Comparison of ENCODE assay signal across 1 fruit fly cellular context in genomic region chr3R:4997399-4998203, dm6.
TF ChIP-seq lines count a peak whose summit lies in the region.

No protein-coding gene starts in this region.

TF ChIP-seq in whole organism, embryonic, 481 proteins besides CTCF, POLR2A, EP300 and RAD21 (continued from another document and continues in another):
- TF ChIP-seq vfl (GFP tag; optimal IDR thresholded peaks at IDR 0.05; lab: Kevin White, UChicago) (no peak), gfzf (GFP tag; optimal IDR thresholded peaks at IDR 0.05; lab: Kevin White, UChicago) (no peak), al (GFP tag; IDR thresholded peaks at IDR 0.05; lab: Robert Waterston, UW) (no peak), CG10959 (GFP tag; IDR thresholded peaks at IDR 0.05; lab: Robert Waterston, UW) (0 out of 2 replicates have a peak, but pooled peaks have one; percentile 43), Sin3A (optimal IDR thresholded peaks at IDR 0.05; lab: Kevin White, UChicago) (no peak), NC2β (GFP tag; optimal IDR thresholded peaks at IDR 0.05; lab: Kevin White, UChicago) (no peak), CG16815 (GFP tag; optimal IDR thresholded peaks at IDR 0.05; lab: Kevin White, UChicago) (no peak), fd102C (GFP tag; optimal IDR thresholded peaks at IDR 0.05; lab: Kevin White, UChicago) (no peak), CG42726 (GFP tag; IDR thresholded peaks at IDR 0.05; lab: Robert Waterston, UW; ENCODE audit: partially characterized antibody) (no peak), lab (GFP tag; optimal IDR thresholded peaks at IDR 0.05; lab: Kevin White, UChicago) (no peak), Dek (tag; optimal IDR thresholded peaks at IDR 0.05; lab: Kevin White, UChicago) (no peak), lola (GFP tag; optimal IDR thresholded peaks at IDR 0.05; lab: Kevin White, UChicago) (peak in 1 of 3 experiments; percentile 31), PHDP (tag; optimal IDR thresholded peaks at IDR 0.05; lab: Kevin White, UChicago) (no peak), NC2α (GFP tag; optimal IDR thresholded peaks at IDR 0.05; lab: Kevin White, UChicago) (no peak), Hmr (GFP tag; optimal IDR thresholded peaks at IDR 0.05; lab: Kevin White, UChicago) (no peak), dan (GFP tag; IDR thresholded peaks at IDR 0.05; lab: Robert Waterston, UW) (no peak; the same call in 1 of the 2 replicates), Myb (GFP tag; optimal IDR thresholded peaks at IDR 0.05; lab: Kevin White, UChicago) (no peak), ham (GFP tag; IDR thresholded peaks at IDR 0.05; lab: Robert Waterston, UW) (no peak), Aef1 (GFP tag; IDR thresholded peaks at IDR 0.05; lab: Robert Waterston, UW) (no peak), lmd (GFP tag; IDR thresholded peaks at IDR 0.05; lab: Robert Waterston, UW) (0 out of 2 replicates have a peak, but pooled peaks have one; percentile 4), tio (GFP tag; optimal IDR thresholded peaks at IDR 0.05; lab: Kevin White, UChicago) (peak; percentile 16), Jarid2 (GFP tag; optimal IDR thresholded peaks at IDR 0.05; lab: Kevin White, UChicago) (peak; percentile 11), btn (GFP tag; optimal IDR thresholded peaks at IDR 0.05; lab: Kevin White, UChicago) (no peak), CG17802 (tag; optimal IDR thresholded peaks at IDR 0.05; lab: Kevin White, UChicago) (no peak), C15 (GFP tag; IDR thresholded peaks at IDR 0.05; lab: Robert Waterston, UW) (no peak), sens (GFP tag; lab: Kevin White, UChicago) (peak; percentile 79), sisA (GFP tag; IDR thresholded peaks at IDR 0.05; lab: Robert Waterston, UW) (peak; percentile 36; the same call in 1 of the 2 replicates), Bgb (GFP tag; IDR thresholded peaks at IDR 0.05; lab: Robert Waterston, UW; ENCODE audit: partially characterized antibody) (no peak), CG31388 (GFP tag; optimal IDR thresholded peaks at IDR 0.05; lab: Kevin White, UChicago) (no peak), Nf-YC (tag; optimal IDR thresholded peaks at IDR 0.05; lab: Kevin White, UChicago) (no peak), chif (GFP tag; optimal IDR thresholded peaks at IDR 0.05; lab: Kevin White, UChicago) (peak in 1 of 2 experiments; percentile 15), chn (GFP tag; optimal IDR thresholded peaks at IDR 0.05; lab: Kevin White, UChicago) (no peak), CG9876 (GFP tag; optimal IDR thresholded peaks at IDR 0.05; lab: Kevin White, UChicago) (no peak), Sox102F (GFP tag; optimal IDR thresholded peaks at IDR 0.05; lab: Kevin White, UChicago) (peak; percentile 34), CG5953 (GFP tag; IDR thresholded peaks at IDR 0.05; lab: Robert Waterston, UW) (0 out of 2 replicates have a peak, but pooled peaks have one; percentile 36), twi (tag; optimal IDR thresholded peaks at IDR 0.05; lab: Kevin White, UChicago) (no peak), Xbp1 (GFP tag; optimal IDR thresholded peaks at IDR 0.05; lab: Kevin White, UChicago) (peak; percentile 15), CG1832 (GFP tag; optimal IDR thresholded peaks at IDR 0.05; lab: Kevin White, UChicago) (no peak), E2f1 (GFP tag; IDR thresholded peaks at IDR 0.05; lab: Robert Waterston, UW) (peak; percentile 47), D19B (GFP tag; optimal IDR thresholded peaks at IDR 0.05; lab: Kevin White, UChicago) (no peak), CG9609 (GFP tag; optimal IDR thresholded peaks at IDR 0.05; lab: Kevin White, UChicago) (no peak), HLH54F (GFP tag; optimal IDR thresholded peaks at IDR 0.05; lab: Kevin White, UChicago) (no peak), Awh (GFP tag; IDR thresholded peaks at IDR 0.05; lab: Robert Waterston, UW) (peak; percentile 36; the same call in 1 of the 2 replicates), CG2889 (GFP tag; IDR thresholded peaks at IDR 0.05; lab: Robert Waterston, UW) (no peak), nom (GFP tag; optimal IDR thresholded peaks at IDR 0.05; lab: Kevin White, UChicago) (no peak), CG1024 (GFP tag; IDR thresholded peaks at IDR 0.05; lab: Robert Waterston, UW) (peak; percentile 26; the same call in 1 of the 2 replicates), br (optimal IDR thresholded peaks at IDR 0.05; lab: Kevin White, UChicago) (no peak), CG12104 (GFP tag; optimal IDR thresholded peaks at IDR 0.05; lab: Kevin White, UChicago) (no peak), CG7556 (GFP tag; optimal IDR thresholded peaks at IDR 0.05; lab: Kevin White, UChicago) (peak; percentile 15), Usf (GFP tag; optimal IDR thresholded peaks at IDR 0.05; lab: Kevin White, UChicago) (no peak), HmgZ (tag; optimal IDR thresholded peaks at IDR 0.05; lab: Kevin White, UChicago) (no peak), ase (GFP tag; IDR thresholded peaks at IDR 0.05; lab: Robert Waterston, UW) (no peak), CG17361 (GFP tag; IDR thresholded peaks at IDR 0.05; lab: Robert Waterston, UW) (peak; percentile 47; the same call in 1 of the 3 replicates), CG13894 (tag; optimal IDR thresholded peaks at IDR 0.05; lab: Kevin White, UChicago) (no peak), ci (GFP tag; IDR thresholded peaks at IDR 0.05; lab: Robert Waterston, UW) (peak; percentile 63; the same call in 2 of the 3 replicates), zfh1 (GFP tag; IDR thresholded peaks at IDR 0.05; lab: Robert Waterston, UW) (no peak), gsb-n (tag; optimal IDR thresholded peaks at IDR 0.05; lab: Kevin White, UChicago) (peak; percentile 5), sima (GFP tag; optimal IDR thresholded peaks at IDR 0.05; lab: Kevin White, UChicago) (no peak), her (GFP tag; optimal IDR thresholded peaks at IDR 0.05; lab: Kevin White, UChicago) (no peak), CG1603 (tag; optimal IDR thresholded peaks at IDR 0.05; lab: Kevin White, UChicago) (peak; percentile 38), CG2129 (GFP tag; IDR thresholded peaks at IDR 0.05; lab: Robert Waterston, UW; ENCODE audit: partially characterized antibody) (no peak), TFAM (GFP tag; optimal IDR thresholded peaks at IDR 0.05; lab: Kevin White, UChicago) (no peak), CG13123 (GFP tag; optimal IDR thresholded peaks at IDR 0.05; lab: Kevin White, UChicago) (no peak), aop (GFP tag; IDR thresholded peaks at IDR 0.05; lab: Robert Waterston, UW) (no peak), CG17612 (GFP tag; IDR thresholded peaks at IDR 0.05; lab: Robert Waterston, UW) (no peak), CG11093 (GFP tag; IDR thresholded peaks at IDR 0.05; lab: Robert Waterston, UW) (no peak), CG12219 (GFP tag; optimal IDR thresholded peaks at IDR 0.05; lab: Kevin White, UChicago) (no peak), B-H2 (GFP tag; optimal IDR thresholded peaks at IDR 0.05; lab: Kevin White, UChicago) (no peak), HHEX (GFP tag; optimal IDR thresholded peaks at IDR 0.05; lab: Kevin White, UChicago) (no peak), CG10267 (tag; optimal IDR thresholded peaks at IDR 0.05; lab: Kevin White, UChicago) (no peak), ap (GFP tag; IDR thresholded peaks at IDR 0.05; lab: Robert Waterston, UW) (no peak), Lpt (GFP tag; optimal IDR thresholded peaks at IDR 0.05; lab: Kevin White, UChicago) (no peak), tx (GFP tag; optimal IDR thresholded peaks at IDR 0.05; lab: Kevin White, UChicago) (no peak), amos (GFP tag; IDR thresholded peaks at IDR 0.05; lab: Robert Waterston, UW; ENCODE audit: partially characterized antibody) (no peak), sd (tag; optimal IDR thresholded peaks at IDR 0.05; lab: Kevin White, UChicago) (no peak), CG16813 (GFP tag; IDR thresholded peaks at IDR 0.05; lab: Robert Waterston, UW; ENCODE audit: partially characterized antibody) (no peak), MTF-1 (GFP tag; optimal IDR thresholded peaks at IDR 0.05; lab: Kevin White, UChicago; ENCODE audit: borderline replicate concordance) (no peak), CG10431 (GFP tag; optimal IDR thresholded peaks at IDR 0.05; lab: Kevin White, UChicago) (no peak), tap (tag; optimal IDR thresholded peaks at IDR 0.05; lab: Kevin White, UChicago) (no peak), D (optimal IDR thresholded peaks at IDR 0.05; lab: Kevin White, UChicago) (no peak), D (GFP tag; optimal IDR thresholded peaks at IDR 0.05; lab: Kevin White, UChicago) (no peak), nerfin-2 (GFP tag; IDR thresholded peaks at IDR 0.05; lab: Robert Waterston, UW; ENCODE audit: partially characterized antibody) (no peak), Side (GFP tag; optimal IDR thresholded peaks at IDR 0.05; lab: Kevin White, UChicago) (no peak), corto (GFP tag; optimal IDR thresholded peaks at IDR 0.05; lab: Kevin White, UChicago) (no peak), Hey (tag; optimal IDR thresholded peaks at IDR 0.05; lab: Kevin White, UChicago) (no peak), Tbp (GFP tag; optimal IDR thresholded peaks at IDR 0.05; lab: Kevin White, UChicago) (no peak), esg (GFP tag; conservative IDR thresholded peaks at IDR 0.05; lab: Robert Waterston, UW) (0 out of 2 replicates have a peak, but pooled peaks have one; percentile 22), Dp (GFP tag; optimal IDR thresholded peaks at IDR 0.05; lab: Kevin White, UChicago) (no peak), gce (GFP tag; IDR thresholded peaks at IDR 0.05; lab: Robert Waterston, UW) (0 out of 3 replicates have a peak, but pooled peaks have one; percentile 45), CG13296 (GFP tag; optimal IDR thresholded peaks at IDR 0.05; lab: Kevin White, UChicago) (no peak), CG34376 (GFP tag; optimal IDR thresholded peaks at IDR 0.05; lab: Kevin White, UChicago) (no peak), caup (GFP tag; optimal IDR thresholded peaks at IDR 0.05; lab: Kevin White, UChicago; ENCODE audit: severe bottlenecking) (no peak), CG8765 (GFP tag; IDR thresholded peaks at IDR 0.05; lab: Robert Waterston, UW) (peak; percentile 20; the same call in 1 of the 2 replicates), toy (GFP tag; IDR thresholded peaks at IDR 0.05; lab: Robert Waterston, UW) (no peak), CG4730 (GFP tag; IDR thresholded peaks at IDR 0.05; lab: Robert Waterston, UW) (no peak), mirr (GFP tag; optimal IDR thresholded peaks at IDR 0.05; lab: Kevin White, UChicago) (no peak), nau (GFP tag; optimal IDR thresholded peaks at IDR 0.05; lab: Kevin White, UChicago) (no peak), ems (GFP tag; optimal IDR thresholded peaks at IDR 0.05; lab: Kevin White, UChicago) (no peak), Chrac-16 (GFP tag; optimal IDR thresholded peaks at IDR 0.05; lab: Kevin White, UChicago) (no peak), pita (GFP tag; optimal IDR thresholded peaks at IDR 0.05; lab: Kevin White, UChicago) (no peak), prd (optimal IDR thresholded peaks at IDR 0.05; lab: Kevin White, UChicago) (no peak), prd (GFP tag; IDR thresholded peaks at IDR 0.05; lab: Robert Waterston, UW) (peak; percentile 59; the same call in 2 of the 3 replicates), CG3726 (GFP tag; IDR thresholded peaks at IDR 0.05; lab: Robert Waterston, UW) (no peak), Pdp1 (GFP tag; optimal IDR thresholded peaks at IDR 0.05; lab: Kevin White, UChicago) (no peak), Stat92E (GFP tag; optimal IDR thresholded peaks at IDR 0.05; lab: Kevin White, UChicago) (no peak), CG10274 (GFP tag; optimal IDR thresholded peaks at IDR 0.05; lab: Kevin White, UChicago) (no peak), sens-2 (GFP tag; IDR thresholded peaks at IDR 0.05; lab: Robert Waterston, UW) (0 out of 2 replicates have a peak, but pooled peaks have one; percentile 14), CG12071 (GFP tag; optimal IDR thresholded peaks at IDR 0.05; lab: Kevin White, UChicago) (no peak), Atf3 (GFP tag; optimal IDR thresholded peaks at IDR 0.05; lab: Kevin White, UChicago) (no peak), Asciz (GFP tag; optimal IDR thresholded peaks at IDR 0.05; lab: Kevin White, UChicago) (peak; percentile 36), lbe (GFP tag; optimal IDR thresholded peaks at IDR 0.05; lab: Kevin White, UChicago) (peak; percentile 40), gcm2 (GFP tag; optimal IDR thresholded peaks at IDR 0.05; lab: Kevin White, UChicago) (no peak), CG12769 (tag; optimal IDR thresholded peaks at IDR 0.05; lab: Kevin White, UChicago) (no peak), CG10366 (GFP tag; IDR thresholded peaks at IDR 0.05; lab: Robert Waterston, UW) (peak; percentile 33; the same call in 1 of the 2 replicates), cad (GFP tag; optimal IDR thresholded peaks at IDR 0.05; lab: Kevin White, UChicago) (no peak), CG3838 (GFP tag; optimal IDR thresholded peaks at IDR 0.05; lab: Kevin White, UChicago) (no peak), CG8388 (GFP tag; optimal IDR thresholded peaks at IDR 0.05; lab: Kevin White, UChicago) (peak; percentile 43), CG12155 (GFP tag; optimal IDR thresholded peaks at IDR 0.05; lab: Kevin White, UChicago) (no peak), CG7963 (GFP tag; IDR thresholded peaks at IDR 0.05; lab: Robert Waterston, UW; ENCODE audit: partially characterized antibody) (no peak), Neu2 (GFP tag; optimal IDR thresholded peaks at IDR 0.05; lab: Kevin White, UChicago; ENCODE audit: borderline replicate concordance) (no peak), pan (optimal IDR thresholded peaks at IDR 0.05; lab: Kevin White, UChicago) (no peak), pan (GFP tag; optimal IDR thresholded peaks at IDR 0.05 in 1 of 2, IDR thresholded peaks at IDR 0.05 in 1 of 2) (peak in 1 of 2 experiments; percentile 14), CG11456 (GFP tag; IDR thresholded peaks at IDR 0.05; lab: Robert Waterston, UW) (peak; percentile 4; the same call in 1 of the 3 replicates), Scr (GFP tag; IDR thresholded peaks at IDR 0.05; lab: Robert Waterston, UW; ENCODE audit: partially characterized antibody) (no peak), Nf-YA (GFP tag; IDR thresholded peaks at IDR 0.05; lab: Robert Waterston, UW) (no peak), CG12391 (tag; optimal IDR thresholded peaks at IDR 0.05; lab: Kevin White, UChicago) (peak; percentile 23), CG33557 (GFP tag; optimal IDR thresholded peaks at IDR 0.05; lab: Kevin White, UChicago) (no peak), jing (GFP tag; optimal IDR thresholded peaks at IDR 0.05; lab: Kevin White, UChicago) (no peak), sim (GFP tag; IDR thresholded peaks at IDR 0.05; lab: Robert Waterston, UW) (no peak), wek (GFP tag; optimal IDR thresholded peaks at IDR 0.05; lab: Kevin White, UChicago) (no peak), CG6683 (GFP tag; optimal IDR thresholded peaks at IDR 0.05; lab: Kevin White, UChicago) (no peak), CG30020 (tag; optimal IDR thresholded peaks at IDR 0.05; lab: Kevin White, UChicago) (no peak), Kr (GFP tag; optimal IDR thresholded peaks at IDR 0.05; lab: Kevin White, UChicago) (no peak), CG11695 (GFP tag; IDR thresholded peaks at IDR 0.05; lab: Robert Waterston, UW) (peak; percentile 71; the same call in 2 of the 3 replicates)
